Fruit fly (Drosophila melanogaster): ENCODE data around the gene zfh1.
A peak's percentile ranks its signal among the peaks of the same experiment; 100 is the strongest.

zfh1 gene

dm6 chr3R:30817246-30817645 lies 51.5 kb downstream of the zfh1 start (continued):
- TF ChIP-seq chinmo (GFP tag; IDR thresholded peaks at IDR 0.05; ENCODE audit: partially characterized antibody), result no peak
- peak; percentile 45 for TF ChIP-seq pb (GFP tag; optimal IDR thresholded peaks at IDR 0.05)
- peak; percentile 50 for TF ChIP-seq ab (GFP tag; optimal IDR thresholded peaks at IDR 0.05)
- TF ChIP-seq CG3065 (GFP tag; optimal IDR thresholded peaks at IDR 0.05), result peak; percentile 80
- TF ChIP-seq Nf-YA (GFP tag; IDR thresholded peaks at IDR 0.05), result 0 out of 2 replicates have a peak, but pooled peaks have one; percentile 24
- peak; percentile 69 for TF ChIP-seq MTF-1 (GFP tag; optimal IDR thresholded peaks at IDR 0.05; ENCODE audit: borderline replicate concordance)
- peak; percentile 85 for TF ChIP-seq CG17359 (tag; optimal IDR thresholded peaks at IDR 0.05)
- TF ChIP-seq jumu (GFP tag; optimal IDR thresholded peaks at IDR 0.05), result peak; percentile 74
- peak; percentile 74 for TF ChIP-seq CG7786 (GFP tag; optimal IDR thresholded peaks at IDR 0.05)
- peak; percentile 90 for TF ChIP-seq CG7556 (GFP tag; optimal IDR thresholded peaks at IDR 0.05)
- TF ChIP-seq CG16813 (GFP tag; IDR thresholded peaks at IDR 0.05; ENCODE audit: partially characterized antibody), result no peak
- TF ChIP-seq BEAF-32 (GFP tag; optimal IDR thresholded peaks at IDR 0.05), result no peak
- peak; percentile 78 for TF ChIP-seq CG14050 (GFP tag; IDR thresholded peaks at IDR 0.05)
- TF ChIP-seq Bgb (GFP tag; IDR thresholded peaks at IDR 0.05; ENCODE audit: partially characterized antibody), result no peak
- peak; percentile 43 for TF ChIP-seq B-H2 (GFP tag; optimal IDR thresholded peaks at IDR 0.05)
- peak; percentile 69 for TF ChIP-seq scrt (GFP tag; optimal IDR thresholded peaks at IDR 0.05)
- no peak for TF ChIP-seq Kr (GFP tag; optimal IDR thresholded peaks at IDR 0.05)
- TF ChIP-seq dati (GFP tag; IDR thresholded peaks at IDR 0.05), result 0 out of 2 replicates have a peak, but pooled peaks have one; percentile 34
- TF ChIP-seq CG15269 (tag; optimal IDR thresholded peaks at IDR 0.05), result peak; percentile 88
- peak; percentile 28 for TF ChIP-seq vfl (GFP tag; optimal IDR thresholded peaks at IDR 0.05)
- TF ChIP-seq CG12942 (GFP tag; optimal IDR thresholded peaks at IDR 0.05), result peak; percentile 63
- peak; percentile 59; the same call in 1 of the 2 replicates for TF ChIP-seq CG5953 (GFP tag; IDR thresholded peaks at IDR 0.05)
- peak; percentile 91 for TF ChIP-seq nmo (GFP tag; optimal IDR thresholded peaks at IDR 0.05)
- peak; percentile 74; the same call in 2 of the 3 replicates for TF ChIP-seq B-H1 (GFP tag; IDR thresholded peaks at IDR 0.05)
- no peak for TF ChIP-seq bigmax (GFP tag; optimal IDR thresholded peaks at IDR 0.05)
- TF ChIP-seq br (optimal IDR thresholded peaks at IDR 0.05), result no peak
- peak; percentile 66 for TF ChIP-seq CG14667 (GFP tag; IDR thresholded peaks at IDR 0.05)
- TF ChIP-seq CG17612 (GFP tag; IDR thresholded peaks at IDR 0.05), result 0 out of 2 replicates have a peak, but pooled peaks have one; percentile 45
- peak; percentile 29 for TF ChIP-seq Ets97D (GFP tag; optimal IDR thresholded peaks at IDR 0.05)
- no peak for TF ChIP-seq vnd (GFP tag; IDR thresholded peaks at IDR 0.05; ENCODE audit: partially characterized antibody)
- TF ChIP-seq Oli (tag; optimal IDR thresholded peaks at IDR 0.05), result peak; percentile 91
- TF ChIP-seq zf30C (GFP tag; optimal IDR thresholded peaks at IDR 0.05), result peak; percentile 82
- peak; percentile 46; the same call in 1 of the 2 replicates for TF ChIP-seq MBD-R2 (GFP tag; IDR thresholded peaks at IDR 0.05)
- TF ChIP-seq CG18262 (tag; optimal IDR thresholded peaks at IDR 0.05), result peak; percentile 86
- TF ChIP-seq Xbp1 (GFP tag; optimal IDR thresholded peaks at IDR 0.05), result peak; percentile 90
- peak; percentile 92 for TF ChIP-seq CG12391 (tag; optimal IDR thresholded peaks at IDR 0.05)
- TF ChIP-seq sqz (GFP tag; optimal IDR thresholded peaks at IDR 0.05), result peak; percentile 62
- TF ChIP-seq CG12659 (GFP tag; optimal IDR thresholded peaks at IDR 0.05), result peak; percentile 86
- TF ChIP-seq usp (GFP tag; optimal IDR thresholded peaks at IDR 0.05), result no peak
- peak; percentile 89 for TF ChIP-seq gcm (GFP tag; optimal IDR thresholded peaks at IDR 0.05)
- peak; percentile 92 for TF ChIP-seq row (GFP tag; IDR thresholded peaks at IDR 0.05)
- 0 out of 3 replicates have a peak, but pooled peaks have one; percentile 11 for TF ChIP-seq Dbx (GFP tag; IDR thresholded peaks at IDR 0.05)
- TF ChIP-seq CG31388 (GFP tag; optimal IDR thresholded peaks at IDR 0.05), result peak; percentile 57
- peak; percentile 48 for TF ChIP-seq CG6654 (GFP tag; optimal IDR thresholded peaks at IDR 0.05)
- TF ChIP-seq ap (GFP tag; IDR thresholded peaks at IDR 0.05), result peak; percentile 79
- TF ChIP-seq CG11093 (GFP tag; IDR thresholded peaks at IDR 0.05), result 0 out of 3 replicates have a peak, but pooled peaks have one; percentile 12
- peak; percentile 73 for TF ChIP-seq CG2875 (GFP tag; optimal IDR thresholded peaks at IDR 0.05)
- TF ChIP-seq CG18476 (GFP tag; optimal IDR thresholded peaks at IDR 0.05), result peak; percentile 72
- peak; percentile 33 for TF ChIP-seq Usf (GFP tag; optimal IDR thresholded peaks at IDR 0.05)
- peak; percentile 49 for TF ChIP-seq her (GFP tag; optimal IDR thresholded peaks at IDR 0.05)
